Fruit fly (Drosophila melanogaster) whole organism, embryonic: Measurements from ENCODE around the gene amrt.
A peak's percentile ranks its signal among the peaks of the same experiment; 100 is the strongest.

Source experiments
- CG10654 ChIP-seq: fragments of 200-800 bp; sonication (Bioruptor generic); optimal IDR thresholded peaks from 2 replicates; lab custom pipeline; 2016; ENCODE audit warnings: missing biosample characterization, missing genetic modification characterization
- CG16863 ChIP-seq: fragments of 200-800 bp; sonication (Bioruptor generic); optimal IDR thresholded peaks from 3 replicates; lab custom pipeline; 2016; ENCODE audit warnings: missing biosample characterization, missing genetic modification characterization
- CG18011 ChIP-seq: fragments of 200-800 bp; sonication (Bioruptor generic); optimal IDR thresholded peaks from 2 replicates; lab custom pipeline; 2017; ENCODE audit warnings: missing biosample characterization, missing genetic modification characterization, mild to moderate bottlenecking, moderate library complexity, missing genotype
- CG2199 ChIP-seq: fragments of 200-800 bp; sonication (Bioruptor generic); IDR thresholded peaks from 3 replicates; pipeline ENCODE4 v1.3.6; 2022; ENCODE audit warnings: missing biosample characterization, missing genetic modification characterization
- CG32767 ChIP-seq: fragments of 200-800 bp; sonication (Bioruptor generic); IDR thresholded peaks from 2 replicates; pipeline ENCODE4 v1.3.6; 2022; ENCODE audit warnings: missing biosample characterization, missing genetic modification characterization
- CG4404 ChIP-seq: fragments of 200-800 bp; sonication (Bioruptor generic); IDR thresholded peaks from 2 replicates; pipeline ENCODE4 v1.3.6; 2022; ENCODE audit warnings: missing biosample characterization, missing genetic modification characterization
- CrebB ChIP-seq: fragments of 200-800 bp; sonication (Bioruptor generic); optimal IDR thresholded peaks from 3 replicates; lab custom pipeline; 2018; ENCODE audit warnings: missing biosample characterization, mild to moderate bottlenecking, missing genetic modification characterization
- Dip3 ChIP-seq: fragments of 200-800 bp; sonication (Bioruptor generic); optimal IDR thresholded peaks from 3 replicates; lab custom pipeline; 2016; ENCODE audit warnings: missing biosample characterization, missing genetic modification characterization
- Oaz ChIP-seq: fragments of 200-800 bp; sonication (Bioruptor generic); IDR thresholded peaks from 2 replicates; pipeline ENCODE4 v1.3.6; 2022; ENCODE audit warnings: missing biosample characterization, missing genetic modification characterization
- Six4 ChIP-seq: fragments of 200-800 bp; sonication (Bioruptor generic); optimal IDR thresholded peaks from 2 replicates; lab custom pipeline; 2016; ENCODE audit warnings: missing biosample characterization, missing genetic modification characterization
- nerfin-1 ChIP-seq: fragments of 200-800 bp; sonication (Bioruptor generic); optimal IDR thresholded peaks from 3 replicates; lab custom pipeline; 2019; ENCODE audit warnings: missing biosample characterization, mild to moderate bottlenecking, missing genetic modification characterization, moderate library complexity

DNA sequence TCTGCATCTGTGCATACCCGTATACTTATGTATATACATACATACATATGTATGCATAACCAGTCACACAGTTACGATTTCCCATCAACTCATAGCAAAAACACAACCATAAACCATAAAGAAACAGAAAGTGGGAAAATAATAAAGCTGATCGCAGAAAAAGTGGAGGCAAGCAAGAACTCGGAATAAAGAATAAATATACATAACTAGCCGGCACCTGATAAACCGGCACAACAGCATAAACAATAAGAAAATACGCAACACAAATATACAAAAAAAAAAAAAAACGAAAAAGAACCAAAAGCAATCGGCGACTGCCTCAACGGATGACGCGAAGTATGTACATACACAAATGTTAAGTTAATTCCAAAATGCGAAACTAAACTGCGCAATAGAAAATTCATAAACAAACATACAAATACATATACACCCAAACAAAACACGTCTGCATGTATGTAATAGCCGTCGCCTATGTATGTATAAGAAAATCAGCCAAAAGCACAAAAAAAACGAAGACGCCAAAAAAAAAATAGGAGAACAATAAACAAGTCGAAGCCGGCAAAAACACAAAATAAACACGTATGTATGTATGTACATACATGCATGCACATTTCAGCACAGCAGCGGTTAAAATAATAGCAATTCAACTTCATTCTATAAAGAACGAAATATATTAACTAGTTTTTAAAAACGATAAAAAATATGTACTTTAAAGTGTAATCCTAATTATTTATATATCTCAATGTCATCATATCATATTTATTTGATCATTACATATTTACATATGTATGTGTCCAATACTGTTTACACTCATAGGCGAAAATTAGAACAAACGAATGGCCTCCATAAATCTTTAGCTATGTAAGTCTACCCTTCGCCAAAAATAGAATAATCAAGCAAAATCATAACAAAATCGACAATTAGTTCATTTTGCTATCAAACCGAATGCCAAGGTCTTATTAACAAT is 33.1 kb upstream of the amrt start:
- TF ChIP-seq CrebB (tag; lab: Kevin White, UChicago) = peak; percentile 20
- TF ChIP-seq CG32767 (GFP tag; lab: Robert Waterston, UW) = peak; percentile 48
- TF ChIP-seq Oaz (GFP tag; lab: Robert Waterston, UW) = peak; percentile 54; the same call in 1 of the 2 replicates
- peak; percentile 50 for TF ChIP-seq nerfin-1 (tag; lab: Kevin White, UChicago)
- peak; percentile 44 for TF ChIP-seq CG18011 (GFP tag; lab: Kevin White, UChicago)
- TF ChIP-seq CG2199 = no peak
- peak; percentile 25 for TF ChIP-seq Six4 (GFP tag; lab: Kevin White, UChicago)
- peak; percentile 5 for TF ChIP-seq CG16863
- TF ChIP-seq CG4404 (GFP tag; lab: Robert Waterston, UW) = peak; percentile 65
- peak; percentile 21 for TF ChIP-seq CG10654 (GFP tag; lab: Kevin White, UChicago)
- no peak for TF ChIP-seq Dip3
